Fruit fly (Drosophila melanogaster): ENCODE measurements around the gene Tudor-SN.

Tudor-SN gene

DNA sequence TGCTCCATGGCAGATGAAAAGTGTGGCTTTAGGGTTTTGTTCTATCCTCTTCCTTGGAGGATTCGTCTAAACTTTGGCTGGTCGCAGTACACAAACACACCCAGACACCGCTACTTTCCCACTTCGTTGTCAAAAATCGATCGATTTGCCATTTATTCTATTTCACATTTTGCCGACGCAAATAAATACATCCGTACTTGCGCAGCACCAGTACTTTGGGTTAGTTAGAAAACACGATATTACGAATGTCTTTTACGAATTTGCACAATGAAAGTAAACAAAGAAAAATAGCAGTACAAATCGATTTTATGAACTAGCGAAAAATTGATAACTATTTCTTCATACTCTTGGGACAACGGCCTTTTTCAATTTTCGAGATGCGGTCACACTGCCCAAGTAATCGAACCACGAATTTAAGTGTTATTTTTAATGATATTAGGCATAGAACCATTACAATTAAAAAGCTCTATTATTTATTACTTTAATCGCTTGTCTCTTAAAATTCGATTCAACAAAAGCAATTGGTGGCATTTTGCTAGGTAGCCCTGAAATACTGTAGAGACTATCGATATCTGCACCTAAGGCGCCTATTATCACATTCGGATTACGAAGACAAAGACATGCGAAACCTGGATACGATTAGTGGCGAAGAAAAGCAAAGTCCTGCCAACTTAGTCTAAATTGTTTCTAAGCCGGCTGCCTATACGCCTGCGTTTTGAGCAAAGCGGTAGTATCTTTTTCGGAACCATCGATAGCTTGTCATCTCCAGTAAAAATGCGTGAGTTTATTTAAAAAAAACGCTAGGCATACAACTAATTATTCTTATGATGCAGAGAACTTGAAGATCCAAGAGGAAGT lies 6.3 kb downstream of the Tudor-SN start, which contains the start of the genes DIP2 and wac (continued):
- peak; percentile 56 for TF ChIP-seq Elba2 (GFP tag; optimal IDR thresholded peaks at IDR 0.05)
- TF ChIP-seq CG3847 (GFP tag; IDR thresholded peaks at IDR 0.05): peak; percentile 77
- no peak for TF ChIP-seq Eip74EF (GFP tag; optimal IDR thresholded peaks at IDR 0.05)
- TF ChIP-seq CG34224 (GFP tag; IDR thresholded peaks at IDR 0.05; ENCODE audit: partially characterized antibody): peak; percentile 86
- peak; percentile 79 for TF ChIP-seq az2 (GFP tag; optimal IDR thresholded peaks at IDR 0.05)
- no peak for TF ChIP-seq fru (optimal IDR thresholded peaks at IDR 0.05)
- TF ChIP-seq cad (GFP tag; optimal IDR thresholded peaks at IDR 0.05): no peak
- no peak for TF ChIP-seq wor (GFP tag; IDR thresholded peaks at IDR 0.05)
- TF ChIP-seq Taf1 (GFP tag; IDR thresholded peaks at IDR 0.05): peak; percentile 20; the same call in 1 of the 2 replicates
- TF ChIP-seq CG15514 (GFP tag; optimal IDR thresholded peaks at IDR 0.05): peak; percentile 97
- peak; percentile 93 for TF ChIP-seq zfh2 (GFP tag; optimal IDR thresholded peaks at IDR 0.05)
- TF ChIP-seq CG18476 (GFP tag; optimal IDR thresholded peaks at IDR 0.05): peak; percentile 43
- TF ChIP-seq Myb (GFP tag; optimal IDR thresholded peaks at IDR 0.05): peak; percentile 81
- TF ChIP-seq Neu2 (GFP tag; optimal IDR thresholded peaks at IDR 0.05; ENCODE audit: borderline replicate concordance): peak; percentile 22
- peak; percentile 75 for TF ChIP-seq CG3163 (GFP tag; optimal IDR thresholded peaks at IDR 0.05)
- TF ChIP-seq onecut (GFP tag; IDR thresholded peaks at IDR 0.05): peak; percentile 91
- TF ChIP-seq ash1 (GFP tag; optimal IDR thresholded peaks at IDR 0.05): peak; percentile 27
- TF ChIP-seq abd-A (tag; optimal IDR thresholded peaks at IDR 0.05): no peak
- peak; percentile 83 for TF ChIP-seq CG1647 (GFP tag; optimal IDR thresholded peaks at IDR 0.05)
- TF ChIP-seq CG2678 (tag; optimal IDR thresholded peaks at IDR 0.05): no peak
- no peak for TF ChIP-seq yki (optimal IDR thresholded peaks at IDR 0.05)
- peak; percentile 88 for TF ChIP-seq Xbp1 (GFP tag; optimal IDR thresholded peaks at IDR 0.05)
- no peak for TF ChIP-seq Doc2 (GFP tag; IDR thresholded peaks at IDR 0.05)
- peak; percentile 57 for TF ChIP-seq zen (tag; optimal IDR thresholded peaks at IDR 0.05)
- peak; percentile 91 for TF ChIP-seq Scr (GFP tag; IDR thresholded peaks at IDR 0.05; ENCODE audit: partially characterized antibody)
- peak; percentile 81 for TF ChIP-seq Ptx1 (GFP tag; IDR thresholded peaks at IDR 0.05)
- TF ChIP-seq h (optimal IDR thresholded peaks at IDR 0.05): no peak
- TF ChIP-seq sisA (GFP tag; IDR thresholded peaks at IDR 0.05): peak; percentile 79
- no peak for TF ChIP-seq CG15011 (GFP tag; optimal IDR thresholded peaks at IDR 0.05)
- TF ChIP-seq btn (GFP tag; optimal IDR thresholded peaks at IDR 0.05): peak; percentile 60
- peak; percentile 11 for TF ChIP-seq HHEX (GFP tag; optimal IDR thresholded peaks at IDR 0.05)
- no peak for TF ChIP-seq peb (GFP tag; IDR thresholded peaks at IDR 0.05)
- peak; percentile 86 for TF ChIP-seq pum (GFP tag; optimal IDR thresholded peaks at IDR 0.05)
- TF ChIP-seq CG4820 (GFP tag; optimal IDR thresholded peaks at IDR 0.05): peak; percentile 66
- peak; percentile 84 to 94 for TF ChIP-seq Pdp1 (GFP tag; optimal IDR thresholded peaks at IDR 0.05)
- peak; percentile 54 for TF ChIP-seq nerfin-1 (tag; optimal IDR thresholded peaks at IDR 0.05)
- peak; percentile 5 for TF ChIP-seq HLHmδ (GFP tag; optimal IDR thresholded peaks at IDR 0.05)
- TF ChIP-seq Drgx (GFP tag; IDR thresholded peaks at IDR 0.05): peak; percentile 40; the same call in 1 of the 2 replicates
- no peak for TF ChIP-seq run (tag; optimal IDR thresholded peaks at IDR 0.05)
- TF ChIP-seq Hr78 (GFP tag; optimal IDR thresholded peaks at IDR 0.05): no peak
- TF ChIP-seq CG13624 (GFP tag; optimal IDR thresholded peaks at IDR 0.05): peak; percentile 88
- peak; percentile 39 for TF ChIP-seq MTF-1 (GFP tag; optimal IDR thresholded peaks at IDR 0.05; ENCODE audit: borderline replicate concordance)
- TF ChIP-seq CG6765 (GFP tag; optimal IDR thresholded peaks at IDR 0.05): peak; percentile 42
- no peak for TF ChIP-seq exex (tag; optimal IDR thresholded peaks at IDR 0.05)
- TF ChIP-seq CG6654 (GFP tag; optimal IDR thresholded peaks at IDR 0.05): no peak
- peak; percentile 85 for TF ChIP-seq zfh1 (GFP tag; IDR thresholded peaks at IDR 0.05)
- peak; percentile 69 for TF ChIP-seq caup (GFP tag; optimal IDR thresholded peaks at IDR 0.05; ENCODE audit: severe bottlenecking)
- TF ChIP-seq dan (GFP tag; IDR thresholded peaks at IDR 0.05): no peak
- TF ChIP-seq CG3995 (GFP tag; optimal IDR thresholded peaks at IDR 0.05): peak; percentile 45
